Worm (Caenorhabditis elegans): ENCODE measurements around the gene F58G6.7.

The F58G6.7 gene

DNA sequence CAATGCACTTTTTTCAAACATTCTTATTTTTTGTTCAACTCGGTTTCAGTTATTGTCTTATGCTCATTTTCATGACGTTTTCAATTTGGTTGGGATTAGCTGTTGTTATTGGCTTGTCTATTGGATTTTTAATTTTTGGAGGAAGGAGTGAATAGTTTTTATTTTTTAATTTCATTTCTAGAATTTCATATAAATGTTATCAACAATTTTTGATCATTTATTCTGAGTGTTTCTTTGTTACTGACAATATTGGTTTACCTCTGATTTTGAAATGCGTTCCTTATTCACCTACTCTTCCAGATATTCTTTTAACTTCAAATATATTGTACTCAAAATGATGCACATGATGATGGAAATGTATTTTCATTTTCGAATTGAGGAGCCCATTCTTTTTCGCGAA, at the start of gene F58G6.7:
Gene F58G6.7 (plus strand): TSS at position 301 of the 400 bp plus-strand sequence.
- TF ChIP-seq nhr-76 (tag; optimal IDR thresholded peaks at IDR 0.05), result no peak
- no peak for TF ChIP-seq mab-5 (tag; optimal IDR thresholded peaks at IDR 0.05)
- TF ChIP-seq unc-120 (tag; optimal IDR thresholded peaks at IDR 0.05; ENCODE audit: poor library complexity, severe bottlenecking), result no peak
- no peak for TF ChIP-seq ceh-39 (tag; optimal IDR thresholded peaks at IDR 0.05)
- TF ChIP-seq mep-1 (tag; optimal IDR thresholded peaks at IDR 0.05), result no peak
- no peak for TF ChIP-seq tbx-8 (GFP tag; optimal IDR thresholded peaks at IDR 0.05)
- no peak for TF ChIP-seq nhr-237 (tag; optimal IDR thresholded peaks at IDR 0.05)
- no peak for TF ChIP-seq drap-1 (GFP tag; optimal IDR thresholded peaks at IDR 0.05)
- TF ChIP-seq ztf-11 (tag; optimal IDR thresholded peaks at IDR 0.05), result no peak
- TF ChIP-seq ceh-83 (GFP tag; optimal IDR thresholded peaks at IDR 0.05), result no peak
- TF ChIP-seq bed-3 (GFP tag; optimal IDR thresholded peaks at IDR 0.05), result no peak
- no peak for TF ChIP-seq elt-1 (tag; optimal IDR thresholded peaks at IDR 0.05; ENCODE audit: borderline replicate concordance, insufficient read depth)
- TF ChIP-seq sem-2 (GFP tag; optimal IDR thresholded peaks at IDR 0.05), result no peak
- no peak for TF ChIP-seq ces-1 (GFP tag; optimal IDR thresholded peaks at IDR 0.05)
- no peak for TF ChIP-seq flh-1 (GFP tag; optimal IDR thresholded peaks at IDR 0.05)
- no peak for TF ChIP-seq unc-62 (GFP tag; optimal IDR thresholded peaks at IDR 0.05)
- no peak for TF ChIP-seq lin-13 (tag; optimal IDR thresholded peaks at IDR 0.05)
- TF ChIP-seq snpc-4 (tag; optimal IDR thresholded peaks at IDR 0.05), result no peak
- TF ChIP-seq zip-8 (tag; optimal IDR thresholded peaks at IDR 0.05), result no peak

DNA sequence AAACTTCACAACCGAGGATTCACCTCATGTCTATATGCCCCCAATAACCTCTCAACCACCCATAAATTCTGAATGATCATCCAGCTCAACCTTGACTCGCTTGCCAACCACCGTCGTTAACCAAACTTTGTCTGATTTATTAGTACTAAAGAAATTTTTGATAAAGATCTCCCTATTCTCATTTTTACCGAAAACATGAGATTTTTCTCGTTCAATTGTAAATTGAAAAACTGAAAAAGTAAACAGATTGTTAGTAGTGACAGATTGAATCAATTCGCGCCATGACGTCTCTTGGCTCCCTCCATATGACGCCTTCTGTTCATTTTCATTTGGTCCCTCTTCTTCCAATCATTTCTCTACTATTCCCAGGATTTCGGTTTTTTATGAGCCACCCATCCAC, 46.2 kb upstream of the F58G6.7 start:
- TF ChIP-seq snpc-4 (tag; optimal IDR thresholded peaks at IDR 0.05) (no peak), ceh-43 (GFP tag; optimal IDR thresholded peaks at IDR 0.05) (no peak), ceh-83 (GFP tag; optimal IDR thresholded peaks at IDR 0.05) (no peak), unc-39 (tag; optimal IDR thresholded peaks at IDR 0.05) (no peak), ces-1 (GFP tag; optimal IDR thresholded peaks at IDR 0.05) (no peak), unc-62 (GFP tag; optimal IDR thresholded peaks at IDR 0.05) (no peak), tbx-8 (GFP tag; optimal IDR thresholded peaks at IDR 0.05) (no peak), nhr-237 (tag; optimal IDR thresholded peaks at IDR 0.05) (no peak), nhr-76 (tag; optimal IDR thresholded peaks at IDR 0.05) (no peak), drap-1 (GFP tag; optimal IDR thresholded peaks at IDR 0.05) (no peak)

DNA sequence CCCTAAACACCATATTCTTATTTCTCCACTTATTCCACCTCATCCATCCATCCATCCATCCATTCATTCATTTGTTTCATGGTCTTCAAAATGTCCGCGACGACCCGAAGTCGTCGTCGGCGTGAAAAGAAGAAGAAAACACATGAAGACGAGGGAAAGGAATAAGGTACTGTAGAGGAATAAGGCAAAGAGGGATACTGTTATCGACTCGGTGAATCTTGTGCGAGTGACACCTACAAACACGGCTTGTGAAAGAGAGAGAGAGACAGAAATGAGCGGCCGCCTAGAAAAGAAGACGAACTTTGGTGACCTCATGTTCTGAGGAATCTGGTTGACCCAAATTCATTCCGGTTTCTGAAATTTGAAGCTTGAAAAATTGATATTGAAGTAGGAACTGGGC, 45.0 kb upstream of the F58G6.7 start:
- TF ChIP-seq lsy-2 (tag; optimal IDR thresholded peaks at IDR 0.05) (no peak), elt-1 (tag; optimal IDR thresholded peaks at IDR 0.05; ENCODE audit: borderline replicate concordance, insufficient read depth) (peak; percentile 97)

DNA sequence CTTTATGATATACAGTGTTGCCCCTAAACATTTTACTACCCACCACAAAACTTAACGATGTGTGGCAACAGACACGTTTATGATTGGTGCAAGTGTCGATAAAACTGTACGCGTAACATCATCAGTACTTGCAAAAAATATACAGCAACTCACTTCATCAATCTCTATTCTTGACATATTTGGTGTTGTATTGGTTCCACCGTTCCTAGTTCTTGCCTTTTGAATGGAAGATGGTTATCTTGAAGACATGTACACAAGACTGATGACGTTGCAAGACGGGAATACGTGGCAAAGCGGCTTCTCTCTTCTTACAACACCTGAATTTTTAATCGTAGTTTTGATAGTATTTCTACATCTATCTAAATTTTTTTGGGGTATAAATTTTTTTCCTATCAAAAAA, 43.2 kb upstream of the F58G6.7 start:
- TF ChIP-seq mep-1 (tag; optimal IDR thresholded peaks at IDR 0.05) (no peak), elt-1 (tag; optimal IDR thresholded peaks at IDR 0.05; ENCODE audit: borderline replicate concordance, insufficient read depth) (peak; percentile 91)

DNA sequence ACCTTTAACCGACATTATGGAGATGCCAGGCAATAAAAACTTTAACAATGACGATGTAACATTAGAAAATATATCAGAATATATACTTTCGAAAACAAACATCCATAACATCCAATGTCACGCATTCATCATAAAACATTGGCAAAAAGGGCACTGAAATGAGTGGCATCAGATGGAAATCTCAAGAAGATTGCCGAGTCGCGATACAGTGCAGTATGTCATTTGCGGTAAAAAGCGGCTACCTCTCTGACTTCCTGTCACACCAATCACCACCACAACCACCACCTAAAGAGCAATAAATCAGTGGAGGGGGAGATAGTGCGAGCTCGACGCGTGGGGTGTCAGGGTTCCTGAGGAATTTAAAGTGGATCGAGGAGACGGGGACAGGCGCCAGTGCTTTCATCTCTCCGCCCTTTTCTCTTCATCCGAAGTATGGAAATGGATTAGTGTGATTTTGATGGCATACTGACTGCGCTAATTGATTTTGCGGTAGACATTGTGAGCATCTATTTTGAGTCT, 41.0 kb upstream of the F58G6.7 start:
- TF ChIP-seq unc-39 (tag; optimal IDR thresholded peaks at IDR 0.05), result no peak
- TF ChIP-seq elt-1 (tag; optimal IDR thresholded peaks at IDR 0.05; ENCODE audit: borderline replicate concordance, insufficient read depth), result peak; percentile 98
- no peak for TF ChIP-seq ces-1 (GFP tag; optimal IDR thresholded peaks at IDR 0.05)
- TF ChIP-seq ham-2 (GFP tag; optimal IDR thresholded peaks at IDR 0.05), result no peak
- no peak for TF ChIP-seq lsy-2 (tag; optimal IDR thresholded peaks at IDR 0.05)
- no peak for TF ChIP-seq unc-120 (tag; optimal IDR thresholded peaks at IDR 0.05; ENCODE audit: poor library complexity, severe bottlenecking)
- TF ChIP-seq cnd-1 (tag; optimal IDR thresholded peaks at IDR 0.05), result no peak

DNA sequence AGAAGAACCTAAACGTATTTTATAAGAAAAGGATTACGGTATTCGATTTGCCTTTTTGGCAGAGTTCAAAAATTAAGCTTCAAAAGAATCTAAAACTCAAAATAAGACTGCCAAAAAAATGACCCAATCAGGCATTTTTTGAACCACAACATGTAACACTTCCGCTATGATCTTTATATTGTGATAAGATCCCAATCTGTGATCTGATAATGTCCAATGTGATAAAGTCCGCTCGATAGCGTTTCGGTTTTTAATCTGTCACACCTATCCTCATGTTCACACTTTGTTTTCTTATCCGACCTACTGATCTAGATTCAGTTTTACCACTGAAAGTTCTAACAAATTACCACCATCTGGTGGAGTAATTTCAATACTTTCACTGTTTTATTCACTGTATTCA, 40.1 kb upstream of the F58G6.7 start:
- TF ChIP-seq blmp-1 (tag; optimal IDR thresholded peaks at IDR 0.05) (no peak), elt-1 (tag; optimal IDR thresholded peaks at IDR 0.05; ENCODE audit: borderline replicate concordance, insufficient read depth) (peak; percentile 100)

DNA sequence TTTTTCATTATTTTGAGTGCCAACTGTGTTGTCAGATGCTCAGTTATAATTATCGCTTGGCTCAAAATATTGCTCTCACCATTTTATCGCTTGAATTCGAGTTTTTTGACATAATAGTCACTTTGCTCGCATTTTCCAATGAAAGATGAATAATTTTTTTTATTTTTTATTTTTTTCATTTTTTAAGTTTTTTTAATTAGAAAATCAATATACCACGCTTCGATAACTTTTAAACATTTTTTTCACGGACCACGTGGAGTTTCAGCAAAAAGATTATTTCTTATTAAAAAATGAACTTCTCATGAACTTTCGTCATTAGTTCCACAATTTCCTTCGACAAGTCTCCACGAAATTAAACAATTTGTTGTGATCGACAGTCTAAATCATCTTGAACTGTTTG, 39.4 kb upstream of the F58G6.7 start, which contains the start of gene elt-1:
Gene elt-1 (plus strand): TSS at position 301 of the 400 bp plus-strand sequence.
- TF ChIP-seq lsy-2 (tag; optimal IDR thresholded peaks at IDR 0.05) (no peak), cnd-1 (tag; optimal IDR thresholded peaks at IDR 0.05) (no peak), lin-13 (tag; optimal IDR thresholded peaks at IDR 0.05) (no peak), ceh-83 (GFP tag; optimal IDR thresholded peaks at IDR 0.05) (no peak), unc-120 (tag; optimal IDR thresholded peaks at IDR 0.05; ENCODE audit: poor library complexity, severe bottlenecking) (no peak), nhr-12 (tag; optimal IDR thresholded peaks at IDR 0.05) (no peak), mab-5 (tag; optimal IDR thresholded peaks at IDR 0.05) (no peak)
